Worm (Caenorhabditis elegans) whole organism, L4 larva: ENCODE results near the gene C15H9.9.
A peak's percentile ranks its signal among the peaks of the same experiment; 100 is the strongest.

Experiments used
- D1046.2 ChIP-seq: fragments of 200-800 bp; sonication (Bioruptor generic); IDR thresholded peaks from 2 replicates; pipeline ENCODE4 v1.3.6; 2022; ENCODE audit warnings: missing genetic modification characterization, missing compliant biosample characterization
- F26F4.8 ChIP-seq: fragments of 200-800 bp; sonication (Bioruptor generic); conservative IDR thresholded peaks from 2 replicates; pipeline ENCODE4 v1.3.6; 2022; ENCODE audit warnings: missing genetic modification characterization, missing compliant biosample characterization
- F37D6.2 ChIP-seq: sonication (generic microtip); optimal IDR thresholded peaks from 2 replicates; lab custom pipeline; 2016; ENCODE audit warnings: mild to moderate bottlenecking, missing genetic modification characterization, missing compliant biosample characterization
- F44E2.7 ChIP-seq: fragments of 200-800 bp; sonication (Bioruptor generic); IDR thresholded peaks from 2 replicates; pipeline ENCODE4 v2.1.2; 2022; ENCODE audit warnings: missing genetic modification characterization, missing compliant biosample characterization
- F49E8.2 ChIP-seq: sonication (generic microtip); optimal IDR thresholded peaks from 2 replicates; lab custom pipeline; 2016; ENCODE audit warnings: missing compliant biosample characterization, mild to moderate bottlenecking, missing genetic modification characterization, borderline replicate concordance
- R02D3.7 ChIP-seq: fragments of 150-350 bp; sonication (generic microtip); optimal IDR thresholded peaks from 3 replicates; lab custom pipeline; 2014; ENCODE audit warnings: missing biosample characterization, missing genetic modification characterization
- T26A8.4 ChIP-seq: fragments of 200-800 bp; sonication (Bioruptor generic); IDR thresholded peaks from 2 replicates; pipeline ENCODE4 v1.3.6; 2022; ENCODE audit warnings: missing genetic modification characterization, missing compliant biosample characterization
- Y48G9A.11 ChIP-seq: fragments of 200-800 bp; sonication (Bioruptor generic); IDR thresholded peaks from 2 replicates; pipeline ENCODE4 v1.3.6; 2022; ENCODE audit warnings: missing genetic modification reagents, missing genetic modification characterization, missing compliant biosample characterization
- Y5F2A.4 ChIP-seq: fragments of 200-800 bp; sonication (Bioruptor generic); optimal IDR thresholded peaks from 2 replicates; lab custom pipeline; 2018; ENCODE audit warnings: mild to moderate bottlenecking, missing genetic modification characterization, missing compliant biosample characterization
- Y75B8A.6 ChIP-seq: fragments of 200-800 bp; sonication (Bioruptor generic); IDR thresholded peaks from 2 replicates; pipeline ENCODE4 v1.3.6; 2022; ENCODE audit warnings: missing genetic modification reagents, missing genetic modification characterization, missing compliant biosample characterization
- ZK546.5 ChIP-seq, 2 experiments: sonication (generic microtip); optimal IDR thresholded peaks; 2 replicates each; lab custom pipeline; 2017; ENCODE audit warnings: missing biosample characterization in 2 of 2, missing genetic modification characterization in 2 of 2
- aly-2 ChIP-seq: sonication (generic microtip); optimal IDR thresholded peaks from 2 replicates; lab custom pipeline; 2018; ENCODE audit warnings: missing biosample characterization, missing genetic modification characterization
- ama-1 ChIP-seq: fragments of 150-350 bp; optimal IDR thresholded peaks from 2 replicates; lab custom pipeline; 2014; ENCODE audit warnings: inconsistent platforms, mixed read lengths
- arid-1 ChIP-seq: fragments of 200-800 bp; sonication (Bioruptor generic); conservative IDR thresholded peaks from 2 replicates; pipeline ENCODE4 v1.3.6; 2022; ENCODE audit warnings: missing genetic modification reagents, missing genetic modification characterization, missing compliant biosample characterization
- attf-4 ChIP-seq: sonication (generic microtip); optimal IDR thresholded peaks from 3 replicates; lab custom pipeline; 2017; ENCODE audit warnings: missing biosample characterization, missing genetic modification characterization
- ceh-20 ChIP-seq: fragments of 200-800 bp; sonication (Bioruptor generic); IDR thresholded peaks from 2 replicates; pipeline ENCODE4 v1.3.6; 2022; ENCODE audit warnings: missing genetic modification reagents, missing genetic modification characterization, missing compliant biosample characterization
- ceh-32 ChIP-seq: sonication (generic microtip); optimal IDR thresholded peaks from 2 replicates; lab custom pipeline; 2016; ENCODE audit warnings: mild to moderate bottlenecking, missing genetic modification characterization, missing compliant biosample characterization; ENCODE audit not compliant: poor library complexity
- ceh-62 ChIP-seq: sonication (generic microtip); optimal IDR thresholded peaks from 2 replicates; lab custom pipeline; 2017; ENCODE audit warnings: missing biosample characterization, missing genetic modification characterization
- daf-16 ChIP-seq, 3 experiments: sonication (generic microtip); optimal IDR thresholded peaks; 2 replicates each; lab custom pipeline; 2016 to 2017; ENCODE audit warnings: missing genetic modification characterization in 3 of 3, missing genetic modification reagents in 3 of 3, mild to moderate bottlenecking in 2 of 3, missing compliant biosample characterization in 2 of 3, missing biosample characterization in 1 of 3, moderate library complexity in 1 of 3
- daf-8 ChIP-seq: fragments of 200-800 bp; sonication (Bioruptor generic); IDR thresholded peaks from 2 replicates; pipeline ENCODE4 v1.3.6; 2022; ENCODE audit warnings: missing genetic modification characterization, missing compliant biosample characterization
- dmd-8 ChIP-seq: fragments of 200-800 bp; sonication (Bioruptor generic); IDR thresholded peaks from 2 replicates; pipeline ENCODE4 v1.3.6; 2022; ENCODE audit warnings: missing genetic modification characterization, missing compliant biosample characterization
- dpl-1 ChIP-seq: fragments of 150-350 bp; optimal IDR thresholded peaks from 2 replicates; lab custom pipeline; 2014; ENCODE audit warnings: missing biosample characterization, missing genetic modification reagents, missing genetic modification characterization
- dve-1 ChIP-seq: sonication (generic microtip); optimal IDR thresholded peaks from 2 replicates; lab custom pipeline; 2017; ENCODE audit warnings: antibody characterized with exemption, mild to moderate bottlenecking, missing genetic modification characterization, missing compliant biosample characterization; ENCODE audit not compliant: insufficient read depth
- egl-43 ChIP-seq: fragments of 200-800 bp; sonication (Bioruptor generic); IDR thresholded peaks from 2 replicates; pipeline ENCODE4 v1.3.6; 2022; ENCODE audit warnings: missing genetic modification reagents, missing genetic modification characterization, missing compliant biosample characterization
- gei-8 ChIP-seq: fragments of 200-800 bp; sonication (Bioruptor generic); optimal IDR thresholded peaks from 2 replicates; lab custom pipeline; 2018; ENCODE audit warnings: mild to moderate bottlenecking, missing genetic modification characterization, missing compliant biosample characterization
- hlh-11 ChIP-seq: fragments of 200-800 bp; sonication (Bioruptor generic); optimal IDR thresholded peaks from 2 replicates; lab custom pipeline; 2018; ENCODE audit warnings: mild to moderate bottlenecking, missing genetic modification characterization, missing compliant biosample characterization
- hmg-1.1 ChIP-seq: fragments of 200-800 bp; sonication (Bioruptor generic); IDR thresholded peaks from 2 replicates; pipeline ENCODE4 v1.3.6; 2022; ENCODE audit warnings: missing genetic modification reagents, missing genetic modification characterization, missing compliant biosample characterization
- lin-29 ChIP-seq: fragments of 200-800 bp; sonication (Bioruptor generic); IDR thresholded peaks from 2 replicates; pipeline ENCODE4 v1.3.6; 2022; ENCODE audit warnings: missing genetic modification reagents, missing genetic modification characterization, missing compliant biosample characterization
- lin-38 ChIP-seq: fragments of 200-800 bp; sonication (Bioruptor generic); IDR thresholded peaks from 2 replicates; pipeline ENCODE4 v1.3.6; 2022; ENCODE audit warnings: missing genetic modification reagents, missing genetic modification characterization, missing compliant biosample characterization
- madf-5 ChIP-seq, 2 experiments: fragments of 200-800 bp; sonication (Bioruptor generic); IDR thresholded peaks; 2 replicates each; pipeline ENCODE4 v1.3.6; 2022; ENCODE audit warnings: missing compliant biosample characterization in 2 of 2, missing genetic modification characterization in 2 of 2
- mxl-2 ChIP-seq: fragments of 200-800 bp; sonication (Bioruptor generic); conservative IDR thresholded peaks from 2 replicates; pipeline ENCODE4 v1.3.6; 2022; ENCODE audit warnings: missing genetic modification reagents, missing genetic modification characterization, missing compliant biosample characterization
- nhr-10 ChIP-seq: fragments of 150-350 bp; optimal IDR thresholded peaks from 2 replicates; lab custom pipeline; 2014; ENCODE audit warnings: missing biosample characterization, missing genetic modification characterization
- nhr-102 ChIP-seq: sonication (generic microtip); optimal IDR thresholded peaks from 2 replicates; lab custom pipeline; 2016; ENCODE audit warnings: mild to moderate bottlenecking, missing genetic modification characterization, moderate library complexity, missing compliant biosample characterization
- nhr-237 ChIP-seq: sonication (generic microtip); optimal IDR thresholded peaks from 2 replicates; lab custom pipeline; 2017; ENCODE audit warnings: missing biosample characterization, missing genetic modification characterization
- nhr-25 ChIP-seq: sonication (generic microtip); optimal IDR thresholded peaks from 2 replicates; lab custom pipeline; 2017; ENCODE audit warnings: missing genetic modification characterization, mild to moderate bottlenecking, missing compliant biosample characterization, antibody characterized with exemption, moderate library complexity, borderline replicate concordance; ENCODE audit not compliant: insufficient read depth
- nhr-42 ChIP-seq: fragments of 200-800 bp; sonication (Bioruptor generic); IDR thresholded peaks from 2 replicates; pipeline ENCODE4 v1.3.6; 2022; ENCODE audit warnings: missing genetic modification characterization, missing compliant biosample characterization
- nhr-48 ChIP-seq: sonication (generic microtip); optimal IDR thresholded peaks from 2 replicates; lab custom pipeline; 2016; ENCODE audit warnings: mild to moderate bottlenecking, missing genetic modification characterization, missing compliant biosample characterization
- saeg-2 ChIP-seq: fragments of 200-800 bp; sonication (Bioruptor generic); IDR thresholded peaks from 2 replicates; pipeline ENCODE4 v1.3.6; 2022; ENCODE audit warnings: missing genetic modification reagents, missing genetic modification characterization, missing compliant biosample characterization
- sdz-12 ChIP-seq: fragments of 200-800 bp; sonication (Bioruptor generic); optimal IDR thresholded peaks from 2 replicates; lab custom pipeline; 2018; ENCODE audit warnings: mild to moderate bottlenecking, missing genetic modification characterization, missing compliant biosample characterization
- set-16 ChIP-seq: fragments of 200-800 bp; sonication (Bioruptor generic); IDR thresholded peaks from 2 replicates; pipeline ENCODE4 v1.3.6; 2022; ENCODE audit warnings: missing genetic modification reagents, missing genetic modification characterization, missing compliant biosample characterization
- skn-1 ChIP-seq: fragments of 150-350 bp; optimal IDR thresholded peaks from 2 replicates; lab custom pipeline; 2014; ENCODE audit warnings: missing biosample characterization, missing genetic modification characterization
- snpc-1.2 ChIP-seq: fragments of 200-800 bp; sonication (Bioruptor generic); IDR thresholded peaks from 2 replicates; pipeline ENCODE4 v1.3.6; 2022; ENCODE audit warnings: missing genetic modification reagents, missing genetic modification characterization, missing compliant biosample characterization
- snpc-4 ChIP-seq: fragments of 150-350 bp; optimal IDR thresholded peaks from 2 replicates; lab custom pipeline; 2014; ENCODE audit warnings: missing biosample characterization, missing genetic modification characterization
- spr-3 ChIP-seq: fragments of 200-800 bp; sonication (Bioruptor generic); optimal IDR thresholded peaks from 2 replicates; lab custom pipeline; 2018; ENCODE audit warnings: mild to moderate bottlenecking, missing genetic modification characterization, missing compliant biosample characterization
- unc-130 ChIP-seq: sonication (generic microtip); optimal IDR thresholded peaks from 2 replicates; lab custom pipeline; 2016; ENCODE audit warnings: missing genetic modification reagents, missing genetic modification characterization, missing compliant biosample characterization
- unc-62 ChIP-seq, 3 experiments: fragments of 150-350 bp in 1 of 3; sonication (generic microtip); optimal IDR thresholded peaks in 2 of 3; peaks in 1 of 3; 1 replicate in 1 of 3; 2 replicates in 2 of 3; lab custom pipeline; 2014 to 2017; ENCODE audit warnings: missing biosample characterization in 3 of 3, missing genetic modification characterization in 3 of 3, missing genetic modification reagents in 3 of 3, missing genotype in 1 of 3
- zag-1 ChIP-seq: fragments of 150-350 bp; optimal IDR thresholded peaks from 2 replicates; lab custom pipeline; 2014; ENCODE audit warnings: missing biosample characterization, missing genetic modification characterization
- zfp-2 ChIP-seq: sonication (generic microtip); optimal IDR thresholded peaks from 2 replicates; lab custom pipeline; 2016; ENCODE audit warnings: mild to moderate bottlenecking, missing genetic modification characterization, missing compliant biosample characterization
- zfp-3 ChIP-seq: fragments of 200-800 bp; sonication (Bioruptor generic); conservative IDR thresholded peaks from 2 replicates; pipeline ENCODE4 v1.3.6; 2022; ENCODE audit warnings: missing genetic modification reagents, missing genetic modification characterization, missing compliant biosample characterization
- ztf-7 ChIP-seq: fragments of 150-350 bp; optimal IDR thresholded peaks from 2 replicates; lab custom pipeline; 2014; ENCODE audit warnings: missing biosample characterization, missing genetic modification characterization

C15H9.9 gene

DNA sequence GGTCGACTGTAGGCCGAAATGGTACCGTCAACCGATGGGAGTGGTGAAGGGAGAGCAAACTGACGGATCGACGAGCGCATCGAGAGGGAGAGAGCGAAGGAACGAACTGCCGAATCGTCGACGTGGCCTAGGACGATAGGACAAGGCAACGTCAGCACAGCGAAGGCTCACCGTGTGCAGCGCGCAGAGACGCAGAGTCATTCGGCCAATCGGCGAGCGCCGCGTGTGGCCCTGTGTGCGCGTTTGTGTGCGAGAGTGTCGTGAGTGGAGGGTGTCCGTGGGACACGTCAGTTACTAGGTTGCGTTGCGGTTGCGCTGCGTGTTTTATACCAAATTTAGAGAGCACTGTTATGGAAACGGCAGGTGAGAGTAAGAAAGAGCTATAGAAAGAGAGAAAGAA lies 36.1 kb downstream of the C15H9.9 start, which contains the start of gene hsp-3 (continued):
- TF ChIP-seq unc-130 (GFP tag; lab: Kevin White, UChicago) = peak; percentile 6
- TF ChIP-seq snpc-1.2 = no peak
- peak; percentile 98 for TF ChIP-seq nhr-25
- TF ChIP-seq sdz-12 (GFP tag; lab: Kevin White, UChicago) = peak; percentile 66
- no peak for TF ChIP-seq skn-1 (tag; lab: Kevin White, UChicago)
- TF ChIP-seq set-16 (GFP tag; lab: Robert Waterston, UW) = peak; percentile 100
- TF ChIP-seq dpl-1 (GFP tag; lab: Kevin White, UChicago) = peak; percentile 79
- no peak for TF ChIP-seq aly-2 (tag; lab: Kevin White, UChicago)
- TF ChIP-seq hmg-1.1 (GFP tag; lab: Robert Waterston, UW) = peak; percentile 98
- TF ChIP-seq Y48G9A.11 (GFP tag; lab: Robert Waterston, UW) = peak; percentile 47; the same call in 1 of the 2 replicates
- peak; percentile 96 for TF ChIP-seq ceh-20 (GFP tag; lab: Robert Waterston, UW)
- TF ChIP-seq zfp-2 = peak; percentile 74
- peak; percentile 27 for TF ChIP-seq zag-1 (tag; lab: Kevin White, UChicago)
- TF ChIP-seq egl-43 (GFP tag; lab: Robert Waterston, UW) = peak; percentile 96
- TF ChIP-seq snpc-4 (tag; lab: Kevin White, UChicago) = peak; percentile 37
- TF ChIP-seq nhr-237 (tag; lab: Kevin White, UChicago) = peak; percentile 32
- no peak for TF ChIP-seq ZK546.5 (tag; optimal IDR thresholded peaks at IDR 0.05; lab: Kevin White, UChicago)
- TF ChIP-seq madf-5 (GFP tag; IDR thresholded peaks at IDR 0.05; lab: Robert Waterston, UW) = 0 out of 4 replicates have a peak, but pooled peaks of 1 of the 2 experiments have one; percentile 28
- peak; percentile 92 for TF ChIP-seq gei-8 (GFP tag; lab: Kevin White, UChicago)
- TF ChIP-seq daf-16 (GFP tag; optimal IDR thresholded peaks at IDR 0.05; lab: Kevin White, UChicago) = peak; percentile 69 to 91
- peak; percentile 79 for TF ChIP-seq daf-16 (tag; optimal IDR thresholded peaks at IDR 0.05; lab: Kevin White, UChicago)
- TF ChIP-seq F49E8.2 (tag; lab: Kevin White, UChicago) = no peak
- peak; percentile 88 for TF ChIP-seq lin-38 (GFP tag; lab: Robert Waterston, UW)
- TF ChIP-seq attf-4 (tag; lab: Kevin White, UChicago) = no peak
- peak; percentile 65 for TF ChIP-seq ztf-7 (tag; lab: Kevin White, UChicago)
- TF ChIP-seq ama-1 (lab: Kevin White, UChicago) = no peak
- peak; percentile 67 for TF ChIP-seq mxl-2
- TF ChIP-seq lin-29 (GFP tag; lab: Robert Waterston, UW) = peak; percentile 83
- peak; percentile 99 for TF ChIP-seq hlh-11 (tag; lab: Kevin White, UChicago)
- TF ChIP-seq Y75B8A.6 (GFP tag; lab: Robert Waterston, UW) = peak; percentile 56; the same call in 1 of the 2 replicates
- TF ChIP-seq ceh-32 (tag; lab: Kevin White, UChicago) = peak; percentile 41
- TF ChIP-seq T26A8.4 (GFP tag; lab: Robert Waterston, UW) = peak; percentile 95
- TF ChIP-seq arid-1 (GFP tag; lab: Robert Waterston, UW) = peak; percentile 97
- no peak for TF ChIP-seq dmd-8
- TF ChIP-seq F37D6.2 (tag; lab: Kevin White, UChicago) = peak; percentile 92
- no peak for TF ChIP-seq ceh-62 (tag; lab: Kevin White, UChicago)
- TF ChIP-seq R02D3.7 (tag; lab: Kevin White, UChicago) = no peak
- peak; percentile 66 for TF ChIP-seq nhr-10 (tag; lab: Kevin White, UChicago)
- TF ChIP-seq nhr-102 = peak; percentile 95
- peak; percentile 7 to 97 for TF ChIP-seq unc-62 (GFP tag; optimal IDR thresholded peaks at IDR 0.05 in 1 of 2; lab: Kevin White, UChicago)
- no peak for TF ChIP-seq unc-62 (tag; optimal IDR thresholded peaks at IDR 0.05; lab: Kevin White, UChicago)
- TF ChIP-seq zfp-3 = peak; percentile 94
- peak; percentile 99 for TF ChIP-seq dve-1 (tag; lab: Kevin White, UChicago)
- TF ChIP-seq D1046.2 = peak; percentile 95
- TF ChIP-seq nhr-48 (tag; lab: Kevin White, UChicago) = peak; percentile 91
- TF ChIP-seq F44E2.7 (GFP tag; lab: Robert Waterston, UW) = 0 out of 2 replicates have a peak, but pooled peaks have one; percentile 42
- TF ChIP-seq saeg-2 (GFP tag; lab: Robert Waterston, UW) = peak; percentile 96
- peak; percentile 96 for TF ChIP-seq nhr-42
- peak; percentile 43 for TF ChIP-seq Y5F2A.4 (GFP tag; lab: Kevin White, UChicago)
- TF ChIP-seq spr-3 (GFP tag; lab: Kevin White, UChicago) = peak; percentile 85
- peak; percentile 79 for TF ChIP-seq daf-8 (GFP tag; lab: Robert Waterston, UW)
- TF ChIP-seq F26F4.8 (GFP tag; lab: Robert Waterston, UW) = no peak
